Worm (Caenorhabditis elegans) whole organism, late embryonic: ENCODE results near the gene T13A10.64.

Source experiments
- K09A11.1 ChIP-seq: sonication (generic microtip); optimal IDR thresholded peaks from 2 replicates; lab custom pipeline; 2017; ENCODE audit warnings: antibody characterized with exemption, mild to moderate bottlenecking, missing genetic modification characterization, missing compliant biosample characterization; ENCODE audit not compliant: insufficient read depth
- ama-1 ChIP-seq: fragments of 150-350 bp; optimal IDR thresholded peaks from 2 replicates; lab custom pipeline; 2014
- ceh-14 ChIP-seq: sonication (generic microtip); optimal IDR thresholded peaks from 2 replicates; lab custom pipeline; 2016; ENCODE audit warnings: missing genotype, missing genetic modification characterization, missing compliant biosample characterization
- ceh-19 ChIP-seq: fragments of 200-800 bp; sonication (Bioruptor generic); optimal IDR thresholded peaks from 2 replicates; lab custom pipeline; 2018; ENCODE audit warnings: mild to moderate bottlenecking, missing genetic modification characterization, missing compliant biosample characterization
- ceh-2 ChIP-seq: sonication (generic microtip); optimal IDR thresholded peaks from 2 replicates; lab custom pipeline; 2016; ENCODE audit warnings: missing genotype, missing genetic modification characterization, missing compliant biosample characterization
- ceh-22 ChIP-seq: sonication (generic microtip); optimal IDR thresholded peaks from 2 replicates; lab custom pipeline; 2017; ENCODE audit warnings: missing biosample characterization, missing genetic modification characterization
- ceh-34 ChIP-seq: sonication (generic microtip); optimal IDR thresholded peaks from 2 replicates; lab custom pipeline; 2016; ENCODE audit warnings: mild to moderate bottlenecking, missing genetic modification characterization, missing compliant biosample characterization
- fkh-10 ChIP-seq: fragments of 150-350 bp; optimal IDR thresholded peaks from 2 replicates; lab custom pipeline; 2014; ENCODE audit warnings: missing biosample characterization, missing genetic modification reagents, missing genetic modification characterization
- fkh-6 ChIP-seq: sonication (generic microtip); optimal IDR thresholded peaks from 2 replicates; lab custom pipeline; 2016; ENCODE audit warnings: missing genetic modification characterization, missing compliant biosample characterization
- madf-2 ChIP-seq: sonication (generic microtip); optimal IDR thresholded peaks from 2 replicates; lab custom pipeline; 2017; ENCODE audit warnings: missing genetic modification characterization, missing compliant biosample characterization
- pat-9 ChIP-seq: fragments of 200-800 bp; sonication (Bioruptor generic); optimal IDR thresholded peaks from 2 replicates; lab custom pipeline; 2018; ENCODE audit warnings: mild to moderate bottlenecking, missing genetic modification characterization, moderate library complexity, missing compliant biosample characterization
- pha-4 ChIP-seq: fragments of 150-350 bp; optimal IDR thresholded peaks from 2 replicates; lab custom pipeline; 2018; ENCODE audit warnings: missing biosample characterization, missing genetic modification reagents, missing genetic modification characterization
- rnt-1 ChIP-seq: sonication (generic microtip); optimal IDR thresholded peaks from 2 replicates; lab custom pipeline; 2016; ENCODE audit warnings: missing genetic modification characterization, missing compliant biosample characterization
- unc-55 ChIP-seq: sonication (generic microtip); optimal IDR thresholded peaks from 2 replicates; lab custom pipeline; 2017; ENCODE audit warnings: missing biosample characterization, missing genetic modification reagents, missing genetic modification characterization
- unc-86 ChIP-seq: sonication (generic microtip); optimal IDR thresholded peaks from 2 replicates; lab custom pipeline; 2016; ENCODE audit warnings: missing genetic modification characterization, missing compliant biosample characterization
- zip-5 ChIP-seq: sonication (generic microtip); optimal IDR thresholded peaks from 2 replicates; lab custom pipeline; 2016; ENCODE audit warnings: missing genetic modification characterization, missing compliant biosample characterization

T13A10.64 gene

DNA sequence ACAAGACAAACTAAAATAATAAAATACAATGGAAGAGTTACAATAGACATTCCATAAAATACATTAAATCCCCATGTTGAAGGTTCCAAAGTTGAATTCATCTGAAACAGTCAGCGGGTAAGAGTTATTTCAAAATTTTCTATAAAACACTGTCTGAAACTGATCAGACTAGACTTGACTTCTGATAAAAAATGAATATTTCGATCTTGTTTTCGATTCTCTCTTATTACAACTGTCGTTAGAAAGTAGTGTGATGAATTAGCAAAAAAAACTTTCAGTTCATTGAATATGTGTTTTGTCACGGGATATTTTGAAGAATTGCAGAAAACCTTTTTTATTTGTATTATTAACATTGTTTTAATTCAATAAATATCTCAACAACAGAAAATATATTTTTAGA is 47.0 kb downstream of the T13A10.64 start, which contains the start of gene srv-26:
Gene srv-26, minus strand, starts transcription at position 101 of the 400 bp plus-strand sequence.
- no peak for TF ChIP-seq ama-1 (lab: Kevin White, UChicago)
- no peak for TF ChIP-seq unc-86
- no peak for TF ChIP-seq ceh-14
- no peak for TF ChIP-seq unc-55 (GFP tag; lab: Kevin White, UChicago)
- TF ChIP-seq pha-4 (tag; lab: Kevin White, UChicago), result no peak
- TF ChIP-seq K09A11.1 (tag; lab: Kevin White, UChicago), result no peak
- no peak for TF ChIP-seq fkh-6 (tag; lab: Kevin White, UChicago)
- no peak for TF ChIP-seq fkh-10 (GFP tag; lab: Kevin White, UChicago)
- TF ChIP-seq, all 69 proteins: peak for 0

DNA sequence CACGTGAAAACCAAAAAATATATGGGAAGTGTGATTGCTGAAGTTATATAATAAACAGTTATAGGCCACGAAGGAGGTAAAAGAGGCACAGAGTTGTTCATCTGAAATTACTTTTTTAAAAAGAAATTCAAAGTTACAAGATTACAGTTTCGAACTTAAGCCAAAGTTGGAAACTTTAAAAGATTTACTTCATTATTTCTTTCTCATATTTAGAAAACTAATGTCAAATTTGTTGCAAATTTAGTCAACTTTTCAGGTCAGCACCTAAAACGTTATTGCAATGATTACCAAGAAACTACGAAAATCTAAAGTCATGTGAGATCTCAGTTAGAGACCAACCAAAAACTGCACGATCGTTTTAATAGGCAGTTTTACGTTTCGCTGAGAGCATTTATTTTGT is 48.9 kb downstream of the T13A10.64 start, which contains the start of gene srv-25:
Gene srv-25, minus strand, starts transcription at position 101 of the 400 bp plus-strand sequence.
- TF ChIP-seq madf-2, result no peak
- TF ChIP-seq ceh-34 (tag; lab: Kevin White, UChicago), result no peak
- no peak for TF ChIP-seq ceh-22 (tag; lab: Kevin White, UChicago)
- no peak for TF ChIP-seq rnt-1 (tag; lab: Kevin White, UChicago)
- TF ChIP-seq zip-5 (tag; lab: Kevin White, UChicago), result no peak
- TF ChIP-seq ceh-2 (tag; lab: Kevin White, UChicago), result no peak
- no peak for TF ChIP-seq pat-9 (tag; lab: Kevin White, UChicago)
- TF ChIP-seq ceh-19 (GFP tag; lab: Kevin White, UChicago), result no peak
